Fruit fly (Drosophila melanogaster) whole organism, pupa: ENCODE data around the gene CG12155.

Experiments
- CG10348 ChIP-seq: fragments of 200-800 bp; sonication (Bioruptor generic); IDR thresholded peaks from 2 replicates; pipeline ENCODE4 v1.3.6; 2022; ENCODE audit warnings: missing biosample characterization, missing genetic modification characterization
- CG12605 ChIP-seq: fragments of 200-800 bp; sonication (Bioruptor generic); IDR thresholded peaks from 2 replicates; pipeline ENCODE4 v1.3.6; 2022; ENCODE audit warnings: missing biosample characterization, missing genetic modification characterization
- CG13204 ChIP-seq: fragments of 200-800 bp; sonication (Bioruptor generic); optimal IDR thresholded peaks from 2 replicates; lab custom pipeline; 2018; ENCODE audit warnings: missing biosample characterization, mild to moderate bottlenecking, missing genetic modification characterization, moderate library complexity
- CG14655 ChIP-seq: fragments of 200-800 bp; sonication (Bioruptor generic); optimal IDR thresholded peaks from 3 replicates; lab custom pipeline; 2017; ENCODE audit warnings: mild to moderate bottlenecking, missing biosample characterization, missing genetic modification reagents, missing genetic modification characterization
- CG15710 ChIP-seq: fragments of 200-800 bp; sonication (Bioruptor generic); optimal IDR thresholded peaks from 2 replicates; lab custom pipeline; 2018; ENCODE audit warnings: missing biosample characterization, mild to moderate bottlenecking, missing genetic modification characterization, moderate library complexity
- CG17806 ChIP-seq: fragments of 200-800 bp; sonication (Bioruptor generic); optimal IDR thresholded peaks from 2 replicates; lab custom pipeline; 2018; ENCODE audit warnings: missing biosample characterization, mild to moderate bottlenecking, missing genetic modification characterization, moderate library complexity
- CG32121 ChIP-seq: fragments of 200-800 bp; sonication (Bioruptor generic); IDR thresholded peaks from 2 replicates; pipeline ENCODE4 v1.3.6; 2022; ENCODE audit warnings: missing biosample characterization, missing genetic modification characterization
- CG34367 ChIP-seq: fragments of 200-800 bp; sonication (Bioruptor generic); optimal IDR thresholded peaks from 2 replicates; lab custom pipeline; 2018; ENCODE audit warnings: missing biosample characterization, mild to moderate bottlenecking, missing genetic modification characterization
- CG4496 ChIP-seq: fragments of 200-800 bp; sonication (Bioruptor generic); IDR thresholded peaks from 3 replicates; pipeline ENCODE4 v1.3.6; 2022; ENCODE audit warnings: missing biosample characterization, missing genetic modification characterization
- CG8159 ChIP-seq: fragments of 200-800 bp; sonication (Bioruptor generic); optimal IDR thresholded peaks from 3 replicates; lab custom pipeline; 2018; ENCODE audit warnings: missing biosample characterization, mild to moderate bottlenecking, missing genetic modification characterization, moderate library complexity
- CG8301 ChIP-seq: fragments of 200-800 bp; sonication (Bioruptor generic); optimal IDR thresholded peaks from 2 replicates; lab custom pipeline; 2018; ENCODE audit warnings: missing biosample characterization, mild to moderate bottlenecking, missing genetic modification characterization
- CG9948 ChIP-seq: fragments of 200-800 bp; sonication (Bioruptor generic); optimal IDR thresholded peaks from 2 replicates; lab custom pipeline; 2018; ENCODE audit warnings: missing biosample characterization, mild to moderate bottlenecking, missing genetic modification characterization, moderate library complexity
- D1 ChIP-seq: fragments of 200-800 bp; sonication (Bioruptor generic); optimal IDR thresholded peaks from 2 replicates; lab custom pipeline; 2018; ENCODE audit warnings: missing biosample characterization, mild to moderate bottlenecking, missing genetic modification characterization, moderate library complexity
- EcR ChIP-seq: fragments of 200-800 bp; sonication (Bioruptor generic); optimal IDR thresholded peaks from 3 replicates; lab custom pipeline; 2019; ENCODE audit warnings: missing biosample characterization, missing genetic modification characterization, mild to moderate bottlenecking, moderate library complexity, missing genetic modification reagents
- Ets98B ChIP-seq: fragments of 200-800 bp; sonication (Bioruptor generic); IDR thresholded peaks from 2 replicates; pipeline ENCODE4 v1.3.6; 2022; ENCODE audit warnings: missing biosample characterization, missing genetic modification characterization
- Pif1A ChIP-seq: fragments of 200-800 bp; sonication (Bioruptor generic); optimal IDR thresholded peaks from 3 replicates; lab custom pipeline; 2016; ENCODE audit warnings: missing biosample characterization, missing genetic modification characterization
- Pif1B ChIP-seq: fragments of 200-800 bp; sonication (Bioruptor generic); optimal IDR thresholded peaks from 3 replicates; lab custom pipeline; 2016; ENCODE audit warnings: missing biosample characterization, missing genetic modification characterization
- Snoo ChIP-seq: fragments of 200-800 bp; sonication (Bioruptor generic); optimal IDR thresholded peaks from 3 replicates; lab custom pipeline; 2017; ENCODE audit warnings: missing biosample characterization, mild to moderate bottlenecking, missing genetic modification characterization, inconsistent platforms
- fd96Ca ChIP-seq: fragments of 200-800 bp; sonication (Bioruptor generic); IDR thresholded peaks from 3 replicates; pipeline ENCODE4 v1.3.6; 2022; ENCODE audit warnings: missing biosample characterization, missing genetic modification characterization
- gl ChIP-seq: fragments of 200-800 bp; sonication (Bioruptor generic); optimal IDR thresholded peaks from 2 replicates; lab custom pipeline; 2018; ENCODE audit warnings: missing biosample characterization, mild to moderate bottlenecking, missing genetic modification characterization
- rn ChIP-seq: fragments of 200-800 bp; sonication (Bioruptor generic); IDR thresholded peaks from 2 replicates; pipeline ENCODE4 v1.3.6; 2022; ENCODE audit warnings: missing biosample characterization, missing genetic modification characterization

CG12155 gene

DNA sequence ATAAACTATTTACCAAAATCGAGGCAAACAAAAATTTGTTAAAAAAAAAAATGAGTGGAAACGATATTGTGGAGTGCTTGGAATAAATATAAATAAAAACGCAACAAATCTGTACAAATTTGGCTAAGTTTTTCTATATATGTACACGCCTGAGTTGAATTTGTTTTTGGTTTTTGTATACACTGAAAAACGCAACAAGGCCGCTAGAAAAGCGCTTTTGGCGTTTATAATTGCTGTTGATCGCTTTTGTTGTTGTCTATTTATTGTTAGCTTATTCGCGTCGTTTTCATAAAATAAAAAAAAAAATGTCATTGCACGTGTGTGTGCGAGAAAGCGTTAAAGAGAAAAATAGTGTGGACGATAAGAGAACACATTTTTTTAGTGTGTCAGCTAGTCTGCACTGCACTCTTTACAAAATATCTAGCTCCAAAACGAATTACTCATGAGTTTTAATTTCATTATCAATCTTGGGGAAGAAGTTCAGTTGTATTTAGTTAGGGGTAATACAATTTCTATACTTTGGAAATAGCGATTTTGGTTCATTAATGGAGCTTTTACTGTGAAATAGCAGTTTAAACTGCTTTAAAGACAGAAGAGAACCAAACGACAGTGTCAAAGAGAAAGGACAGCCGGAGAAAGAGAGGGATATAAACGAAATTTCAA, 33.0 kb upstream of the CG12155 start:
- TF ChIP-seq CG4496 (GFP tag; lab: Robert Waterston, UW) = no peak
- no peak for TF ChIP-seq CG17806
- no peak for TF ChIP-seq EcR (GFP tag; lab: Kevin White, UChicago)
- TF ChIP-seq D1 = no peak
- no peak for TF ChIP-seq CG15710 (tag; lab: Kevin White, UChicago)
- no peak for TF ChIP-seq CG13204 (GFP tag; lab: Kevin White, UChicago)
- peak; percentile 46 for TF ChIP-seq Ets98B (GFP tag; lab: Robert Waterston, UW)
- no peak for TF ChIP-seq fd96Ca (GFP tag; lab: Robert Waterston, UW)
- 0 out of 2 replicates have a peak, but pooled peaks have one; percentile 47 for TF ChIP-seq CG12605 (GFP tag; lab: Robert Waterston, UW)
- no peak for TF ChIP-seq Snoo (tag; lab: Kevin White, UChicago)
- no peak for TF ChIP-seq CG8159
- no peak for TF ChIP-seq CG14655 (GFP tag; lab: Kevin White, UChicago)
- TF ChIP-seq rn (GFP tag; lab: Robert Waterston, UW) = no peak
- no peak for TF ChIP-seq CG10348
- TF ChIP-seq CG8301 = no peak
- TF ChIP-seq CG32121 = 0 out of 2 replicates have a peak, but pooled peaks have one; percentile 15
- TF ChIP-seq Pif1A = peak; percentile 26
- no peak for TF ChIP-seq CG34367
- no peak for TF ChIP-seq Pif1B (GFP tag; lab: Kevin White, UChicago)
- no peak for TF ChIP-seq gl (tag; lab: Kevin White, UChicago)
- no peak for TF ChIP-seq CG9948 (tag; lab: Kevin White, UChicago)

DNA sequence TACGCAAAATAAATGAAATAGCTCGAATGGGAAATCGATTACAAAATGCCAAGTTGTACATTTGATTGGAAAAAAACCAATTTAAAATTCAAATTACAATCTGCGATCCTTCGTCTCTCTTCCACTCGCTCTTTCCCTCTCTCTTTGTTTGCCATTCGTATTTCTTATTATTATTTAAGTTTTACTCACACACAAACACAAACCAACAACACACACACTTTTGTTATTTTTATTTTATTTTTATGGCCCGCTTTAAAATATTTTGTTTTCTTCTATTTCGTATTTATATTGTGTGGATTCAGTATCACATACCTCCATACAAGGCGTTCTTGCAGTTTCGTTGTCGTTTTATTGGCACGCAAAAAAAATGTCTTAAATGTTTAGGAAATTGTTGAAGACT, 32.4 kb upstream of the CG12155 start:
- no peak for TF ChIP-seq CG34367
- no peak for TF ChIP-seq CG10348
- no peak for TF ChIP-seq CG8159
- no peak for TF ChIP-seq Ets98B (GFP tag; lab: Robert Waterston, UW)
- no peak for TF ChIP-seq Snoo (tag; lab: Kevin White, UChicago)
- TF ChIP-seq CG12605 (GFP tag; lab: Robert Waterston, UW) = no peak
- TF ChIP-seq CG13204 (GFP tag; lab: Kevin White, UChicago) = no peak
- TF ChIP-seq, all 21 proteins: peak for 0

DNA sequence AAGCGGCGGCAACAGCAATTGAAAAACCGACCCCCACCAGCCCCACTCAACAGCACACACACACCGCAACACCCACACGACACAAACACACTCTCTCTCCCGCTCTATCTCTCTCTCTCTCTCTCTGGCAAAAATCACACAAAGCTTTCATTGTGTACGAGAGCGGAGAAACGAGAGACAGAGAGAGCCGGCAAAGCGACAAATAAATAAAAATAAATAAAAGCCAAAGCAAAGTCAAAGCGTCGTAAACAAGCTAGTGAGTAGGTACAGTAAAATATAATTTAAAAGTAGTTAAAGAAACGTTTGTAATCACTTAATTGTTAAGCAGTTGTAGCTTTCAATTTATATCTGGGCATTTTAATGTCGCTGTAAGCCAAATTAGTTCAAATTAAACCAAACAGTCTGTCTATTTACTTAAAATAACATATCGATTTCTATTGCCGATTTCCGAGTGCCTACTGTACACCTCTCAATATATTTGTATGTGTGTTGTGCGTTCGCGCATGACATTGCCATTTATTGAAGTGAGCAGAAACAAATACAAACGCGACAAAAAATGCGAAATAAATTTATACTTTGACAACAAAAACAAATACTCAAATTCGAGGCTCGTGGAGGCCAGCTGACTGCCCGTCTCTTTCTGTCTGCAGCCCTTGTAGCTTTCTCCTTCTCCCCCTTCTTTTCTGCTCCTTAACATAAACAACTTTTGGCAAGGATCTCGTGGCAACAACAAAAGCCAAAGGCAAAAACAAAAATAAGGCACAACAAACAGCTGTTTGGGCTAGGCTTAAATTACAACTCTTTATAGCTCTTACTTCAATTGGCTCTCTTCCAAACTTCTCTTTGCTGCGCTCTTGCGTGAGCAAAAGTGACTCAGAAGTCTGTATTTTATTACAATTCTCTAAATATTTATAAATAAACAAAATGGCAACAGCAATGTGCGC, 31.6 kb upstream of the CG12155 start:
- TF ChIP-seq fd96Ca (GFP tag; lab: Robert Waterston, UW) = peak; percentile 91
- TF ChIP-seq EcR (GFP tag; lab: Kevin White, UChicago) = peak; percentile 44
- peak; percentile 88 for TF ChIP-seq CG17806
- peak; percentile 69 for TF ChIP-seq rn (GFP tag; lab: Robert Waterston, UW)
- peak; percentile 76 for TF ChIP-seq CG13204 (GFP tag; lab: Kevin White, UChicago)
- peak; percentile 95 for TF ChIP-seq Ets98B (GFP tag; lab: Robert Waterston, UW)
- TF ChIP-seq CG34367 = peak; percentile 92
- TF ChIP-seq Snoo (tag; lab: Kevin White, UChicago) = peak; percentile 91
- peak; percentile 72 for TF ChIP-seq D1
- TF ChIP-seq gl (tag; lab: Kevin White, UChicago) = peak; percentile 81
- peak; percentile 93 for TF ChIP-seq CG15710 (tag; lab: Kevin White, UChicago)
- TF ChIP-seq CG32121 = peak; percentile 97
- TF ChIP-seq CG8301 = peak; percentile 94
- peak; percentile 95 for TF ChIP-seq CG4496 (GFP tag; lab: Robert Waterston, UW)
- TF ChIP-seq CG8159 = peak; percentile 91
- peak; percentile 87 for TF ChIP-seq Pif1A
- peak; percentile 89 for TF ChIP-seq CG12605 (GFP tag; lab: Robert Waterston, UW)
- TF ChIP-seq CG10348 = peak; percentile 92
- peak; percentile 92 for TF ChIP-seq CG9948 (tag; lab: Kevin White, UChicago)
- peak; percentile 96 for TF ChIP-seq CG14655 (GFP tag; lab: Kevin White, UChicago)
- TF ChIP-seq Pif1B (GFP tag; lab: Kevin White, UChicago) = peak; percentile 87

DNA sequence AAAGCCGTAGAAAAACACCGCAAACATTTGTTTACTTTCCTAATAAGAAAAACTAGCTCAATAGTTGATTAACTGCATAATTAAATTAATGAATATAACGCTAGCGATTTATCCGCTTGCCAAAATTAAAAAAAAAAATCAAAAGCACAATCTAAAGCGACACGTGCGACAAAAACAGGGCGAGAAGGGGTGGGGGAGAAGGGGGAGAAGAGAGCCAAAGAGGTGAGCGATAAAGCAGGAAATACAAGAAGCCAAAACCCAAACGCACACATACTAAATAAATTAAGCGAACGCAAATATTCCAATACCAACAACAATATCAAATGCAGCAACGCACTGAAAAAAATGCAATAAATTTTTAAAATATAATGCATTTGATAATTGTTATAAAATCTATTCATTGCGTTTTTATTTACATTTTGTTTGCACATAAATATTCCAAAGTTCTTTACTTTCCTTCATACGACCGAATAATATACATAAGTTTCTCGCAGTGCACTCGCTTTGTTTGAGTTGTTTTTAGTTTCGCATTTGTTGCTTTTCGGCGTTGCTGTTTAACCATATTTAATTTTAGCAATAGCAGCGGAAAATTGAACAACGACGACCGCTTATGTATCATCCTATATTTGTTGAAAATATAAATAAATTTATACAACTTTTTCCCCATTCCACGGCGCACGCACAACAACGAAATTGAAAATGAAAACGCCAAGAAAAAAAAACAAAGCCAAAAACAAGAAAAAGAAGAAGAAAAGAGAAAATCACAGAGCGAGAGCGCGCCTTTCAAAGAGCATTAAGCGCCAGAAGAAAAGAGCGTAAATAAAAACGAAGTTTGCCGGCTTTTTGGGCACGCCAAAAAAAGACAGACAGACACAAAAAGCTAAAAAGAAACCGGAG, 30.3 kb upstream of the CG12155 start:
- TF ChIP-seq gl (tag; lab: Kevin White, UChicago) = peak; percentile 68
- TF ChIP-seq Pif1B (GFP tag; lab: Kevin White, UChicago) = peak; percentile 87
- TF ChIP-seq CG4496 (GFP tag; lab: Robert Waterston, UW) = peak; percentile 97
- peak; percentile 63 for TF ChIP-seq fd96Ca (GFP tag; lab: Robert Waterston, UW)
- TF ChIP-seq Snoo (tag; lab: Kevin White, UChicago) = peak; percentile 96
- peak; percentile 93 for TF ChIP-seq CG8301
- peak; percentile 87 for TF ChIP-seq Pif1A
- TF ChIP-seq CG10348 = peak; percentile 80
- TF ChIP-seq EcR (GFP tag; lab: Kevin White, UChicago) = no peak
- TF ChIP-seq CG9948 (tag; lab: Kevin White, UChicago) = peak; percentile 93
- peak; percentile 94 for TF ChIP-seq D1
- peak; percentile 88 for TF ChIP-seq CG34367
- TF ChIP-seq rn (GFP tag; lab: Robert Waterston, UW) = peak; percentile 94
- TF ChIP-seq CG17806 = peak; percentile 91
- peak; percentile 40 for TF ChIP-seq CG13204 (GFP tag; lab: Kevin White, UChicago)
- peak; percentile 98 for TF ChIP-seq CG32121
- TF ChIP-seq CG15710 (tag; lab: Kevin White, UChicago) = peak; percentile 86
- TF ChIP-seq CG8159 = peak; percentile 91
- TF ChIP-seq Ets98B (GFP tag; lab: Robert Waterston, UW) = peak; percentile 95
- peak; percentile 96 for TF ChIP-seq CG12605 (GFP tag; lab: Robert Waterston, UW)
- peak; percentile 94 for TF ChIP-seq CG14655 (GFP tag; lab: Kevin White, UChicago)
- TF ChIP-seq, all 21 proteins: peak for 20
